Fruit fly (Drosophila melanogaster) whole organism, embryonic: Measurements from ENCODE around the gene HDAC4.

Source experiments
- Atf6 ChIP-seq: fragments of 200-800 bp; sonication (Bioruptor generic); IDR thresholded peaks from 2 replicates; pipeline ENCODE4 v1.3.6; 2022; ENCODE audit warnings: missing biosample characterization, missing genetic modification characterization
- B-H2 ChIP-seq: fragments of 200-800 bp; sonication (Bioruptor generic); optimal IDR thresholded peaks from 2 replicates; lab custom pipeline; 2018; ENCODE audit warnings: missing biosample characterization, mild to moderate bottlenecking, missing genetic modification characterization
- C15 ChIP-seq: fragments of 200-800 bp; sonication (Bioruptor generic); IDR thresholded peaks from 3 replicates; pipeline ENCODE4 v1.3.6; 2022; ENCODE audit warnings: missing biosample characterization, missing genetic modification characterization
- CG10321 ChIP-seq: fragments of 200-800 bp; sonication (Bioruptor generic); IDR thresholded peaks from 2 replicates; pipeline ENCODE4 v1.3.6; 2022; ENCODE audit warnings: missing biosample characterization, missing genetic modification characterization
- CG10431 ChIP-seq: fragments of 200-800 bp; sonication (Bioruptor generic); optimal IDR thresholded peaks from 3 replicates; lab custom pipeline; 2018; ENCODE audit warnings: missing biosample characterization, mild to moderate bottlenecking, missing genetic modification characterization
- CG10462 ChIP-seq: fragments of 200-800 bp; sonication (Bioruptor generic); optimal IDR thresholded peaks from 2 replicates; lab custom pipeline; 2016; ENCODE audit warnings: missing biosample characterization, missing genetic modification characterization
- CG11560 ChIP-seq: fragments of 200-800 bp; sonication (Bioruptor generic); IDR thresholded peaks from 3 replicates; pipeline ENCODE4 v1.3.6; 2022; ENCODE audit warnings: missing biosample characterization, missing genetic modification characterization
- CG1603 ChIP-seq: fragments of 200-800 bp; sonication (Bioruptor generic); optimal IDR thresholded peaks from 2 replicates; lab custom pipeline; 2019; ENCODE audit warnings: missing biosample characterization, mild to moderate bottlenecking, missing genetic modification characterization, moderate library complexity
- CG16863 ChIP-seq: fragments of 200-800 bp; sonication (Bioruptor generic); optimal IDR thresholded peaks from 3 replicates; lab custom pipeline; 2016; ENCODE audit warnings: missing biosample characterization, missing genetic modification characterization
- CG30431 ChIP-seq: fragments of 200-800 bp; sonication (Bioruptor generic); optimal IDR thresholded peaks from 2 replicates; lab custom pipeline; 2017; ENCODE audit warnings: missing biosample characterization, missing genetic modification characterization
- CG31365 ChIP-seq: fragments of 200-800 bp; sonication (Bioruptor generic); optimal IDR thresholded peaks from 2 replicates; lab custom pipeline; 2018; ENCODE audit warnings: missing biosample characterization, mild to moderate bottlenecking, missing genetic modification characterization
- CG32767 ChIP-seq: fragments of 200-800 bp; sonication (Bioruptor generic); IDR thresholded peaks from 2 replicates; pipeline ENCODE4 v1.3.6; 2022; ENCODE audit warnings: missing biosample characterization, missing genetic modification characterization
- CG4282 ChIP-seq: fragments of 200-800 bp; sonication (Bioruptor generic); optimal IDR thresholded peaks from 2 replicates; lab custom pipeline; 2016; ENCODE audit warnings: missing biosample characterization, missing genetic modification characterization
- CG5245 ChIP-seq: fragments of 200-800 bp; sonication (Bioruptor generic); optimal IDR thresholded peaks from 3 replicates; lab custom pipeline; 2016; ENCODE audit warnings: missing biosample characterization, missing genetic modification characterization
- CG5953 ChIP-seq: fragments of 200-800 bp; sonication (Bioruptor generic); IDR thresholded peaks from 2 replicates; pipeline ENCODE4 v1.3.6; 2022; ENCODE audit warnings: missing biosample characterization, missing genetic modification characterization
- CG8359 ChIP-seq: fragments of 200-800 bp; sonication (Bioruptor generic); optimal IDR thresholded peaks from 2 replicates; lab custom pipeline; 2017; ENCODE audit warnings: missing biosample characterization, mild to moderate bottlenecking, missing genetic modification characterization, borderline replicate concordance
- CG8478 ChIP-seq: fragments of >200 bp; optimal IDR thresholded peaks from 2 replicates; lab custom pipeline; 2018
- CG9932 ChIP-seq: fragments of 200-800 bp; sonication (Bioruptor generic); IDR thresholded peaks from 2 replicates; pipeline ENCODE4 v1.3.6; 2022; ENCODE audit warnings: missing biosample characterization, missing genetic modification characterization
- Dref ChIP-seq: fragments of 200-800 bp; sonication (Bioruptor generic); IDR thresholded peaks from 2 replicates; pipeline ENCODE4 v1.3.6; 2022; ENCODE audit warnings: missing biosample characterization, missing genetic modification characterization
- Ets97D ChIP-seq: fragments of 200-800 bp; sonication (Bioruptor generic); optimal IDR thresholded peaks from 3 replicates; lab custom pipeline; 2016; ENCODE audit warnings: missing biosample characterization, missing genetic modification characterization
- Fer1 ChIP-seq: fragments of 200-800 bp; sonication (Bioruptor generic); optimal IDR thresholded peaks from 2 replicates; lab custom pipeline; 2017; ENCODE audit warnings: missing biosample characterization, mild to moderate bottlenecking, missing genetic modification characterization
- GATAe ChIP-seq: fragments of 200-800 bp; sonication (Bioruptor generic); conservative IDR thresholded peaks from 2 replicates; pipeline ENCODE4 v1.3.6; 2022; ENCODE audit warnings: missing biosample characterization, missing genetic modification characterization
- Gsc ChIP-seq: fragments of 200-800 bp; sonication (Bioruptor generic); IDR thresholded peaks from 2 replicates; pipeline ENCODE4 v1.3.6; 2022; ENCODE audit warnings: missing biosample characterization, missing genetic modification characterization
- HLH54F ChIP-seq: fragments of 200-800 bp; sonication (Bioruptor generic); optimal IDR thresholded peaks from 3 replicates; lab custom pipeline; 2016; ENCODE audit warnings: missing biosample characterization, missing genetic modification characterization
- Lhr ChIP-seq: fragments of 200-800 bp; sonication (Bioruptor generic); optimal IDR thresholded peaks from 3 replicates; lab custom pipeline; 2017; ENCODE audit warnings: mild to moderate bottlenecking, missing biosample characterization, missing genetic modification reagents, missing genetic modification characterization
- MESR4 ChIP-seq: fragments of 200-800 bp; sonication (Bioruptor generic); optimal IDR thresholded peaks from 2 replicates; lab custom pipeline; 2018; ENCODE audit warnings: missing biosample characterization, mild to moderate bottlenecking, missing genetic modification characterization, moderate library complexity
- Mad ChIP-seq: fragments of 200-800 bp; sonication (Bioruptor generic); optimal IDR thresholded peaks from 2 replicates; lab custom pipeline; 2016; ENCODE audit warnings: missing biosample characterization, missing genetic modification characterization
- NFAT ChIP-seq: fragments of 200-800 bp; sonication (Bioruptor generic); IDR thresholded peaks from 2 replicates; pipeline ENCODE4 v1.3.6; 2022; ENCODE audit warnings: missing biosample characterization, missing genetic modification characterization
- Neu2 ChIP-seq: fragments of 200-800 bp; sonication (Bioruptor generic); optimal IDR thresholded peaks from 3 replicates; lab custom pipeline; 2016; ENCODE audit warnings: missing biosample characterization, missing genetic modification characterization, borderline replicate concordance
- Sry-δ ChIP-seq: fragments of 200-800 bp; sonication (Bioruptor generic); optimal IDR thresholded peaks from 2 replicates; lab custom pipeline; 2016; ENCODE audit warnings: missing biosample characterization, missing genetic modification characterization
- ac ChIP-seq: fragments of 200-800 bp; sonication (Bioruptor generic); optimal IDR thresholded peaks from 3 replicates; lab custom pipeline; 2017; ENCODE audit warnings: missing biosample characterization, mild to moderate bottlenecking, missing genetic modification characterization
- cas ChIP-seq: fragments of 200-800 bp; sonication (Bioruptor generic); IDR thresholded peaks from 2 replicates; pipeline ENCODE4 v1.3.6; 2022; ENCODE audit warnings: missing biosample characterization, missing genetic modification characterization
- chm ChIP-seq: fragments of 200-800 bp; sonication (Bioruptor generic); IDR thresholded peaks from 2 replicates; pipeline ENCODE4 v1.3.6; 2022; ENCODE audit warnings: missing biosample characterization, missing genetic modification characterization
- dati ChIP-seq: fragments of 200-800 bp; sonication (Bioruptor generic); IDR thresholded peaks from 2 replicates; pipeline ENCODE4 v1.3.6; 2022; ENCODE audit warnings: missing biosample characterization, missing genetic modification characterization
- disco-r ChIP-seq: fragments of 200-800 bp; sonication (Bioruptor generic); optimal IDR thresholded peaks from 2 replicates; lab custom pipeline; 2016; ENCODE audit warnings: missing biosample characterization, missing genetic modification characterization
- en ChIP-seq: fragments of 200-800 bp; sonication (Bioruptor generic); optimal IDR thresholded peaks from 2 replicates; lab custom pipeline; 2016; ENCODE audit warnings: missing biosample characterization, missing genetic modification characterization
- eyg ChIP-seq: fragments of 200-800 bp; sonication (Bioruptor generic); optimal IDR thresholded peaks from 3 replicates; lab custom pipeline; 2016; ENCODE audit warnings: missing biosample characterization, missing genetic modification characterization
- gcm2 ChIP-seq: fragments of 200-800 bp; sonication (Bioruptor generic); optimal IDR thresholded peaks from 2 replicates; lab custom pipeline; 2016; ENCODE audit warnings: missing biosample characterization, missing genetic modification characterization
- gsb ChIP-seq: fragments of 200-800 bp; sonication (Bioruptor generic); IDR thresholded peaks from 2 replicates; pipeline ENCODE4 v1.3.6; 2022; ENCODE audit warnings: missing biosample characterization, missing genetic modification characterization
- ind ChIP-seq: fragments of 200-800 bp; sonication (Bioruptor generic); optimal IDR thresholded peaks from 3 replicates; lab custom pipeline; 2016; ENCODE audit warnings: missing biosample characterization, missing genetic modification characterization
- insv ChIP-seq, 2 experiments: fragments of 200-800 bp; sonication (Bioruptor generic); optimal IDR thresholded peaks; 3 replicates each; lab custom pipeline; 2016 to 2018; ENCODE audit warnings: missing biosample characterization in 2 of 2, missing genetic modification characterization in 2 of 2
- klu ChIP-seq: fragments of 200-800 bp; sonication (Bioruptor generic); IDR thresholded peaks from 2 replicates; pipeline ENCODE4 v1.3.6; 2022; ENCODE audit warnings: missing biosample characterization, missing genetic modification characterization
- knrl ChIP-seq: fragments of 200-800 bp; sonication (Bioruptor generic); IDR thresholded peaks from 3 replicates; pipeline ENCODE4 v1.3.6; 2022; ENCODE audit warnings: missing biosample characterization, missing genetic modification characterization; ENCODE audit not compliant: partially characterized antibody
- maf-S ChIP-seq: fragments of 200-800 bp; sonication (Bioruptor generic); optimal IDR thresholded peaks from 2 replicates; lab custom pipeline; 2016; ENCODE audit warnings: missing biosample characterization, missing genetic modification characterization
- pan ChIP-seq, 4 experiments: fragments of >200 bp in 3 of 4; fragments of 200-800 bp in 1 of 4; sonication (Bioruptor generic) in 1 of 4; optimal IDR thresholded peaks in 3 of 4; IDR thresholded peaks in 1 of 4; 2 replicates each; pipeline versions ENCODE4 v1.3.6 to Lab custom; 2017 to 2022; ENCODE audit warnings: missing biosample characterization in 2 of 4, missing genetic modification characterization in 2 of 4, mixed read lengths in 1 of 4
- sima ChIP-seq: fragments of 200-800 bp; sonication (Bioruptor generic); optimal IDR thresholded peaks from 2 replicates; lab custom pipeline; 2016; ENCODE audit warnings: missing biosample characterization, missing genetic modification characterization
- tap ChIP-seq: fragments of 200-800 bp; optimal IDR thresholded peaks from 3 replicates; lab custom pipeline; 2019; ENCODE audit warnings: missing biosample characterization, mild to moderate bottlenecking, missing genetic modification characterization, moderate library complexity
- tin ChIP-seq: fragments of 200-800 bp; sonication (Bioruptor generic); optimal IDR thresholded peaks from 3 replicates; lab custom pipeline; 2016; ENCODE audit warnings: missing biosample characterization, missing genetic modification characterization
- tna ChIP-seq: fragments of 200-800 bp; sonication (Bioruptor generic); IDR thresholded peaks from 2 replicates; pipeline ENCODE4 v1.3.6; 2022; ENCODE audit warnings: missing biosample characterization, missing genetic modification characterization; ENCODE audit not compliant: partially characterized antibody
- vfl ChIP-seq: fragments of 200-800 bp; sonication (Bioruptor generic); optimal IDR thresholded peaks from 2 replicates; lab custom pipeline; 2016; ENCODE audit warnings: missing biosample characterization, missing genetic modification characterization
- zen ChIP-seq: fragments of 200-800 bp; sonication (Bioruptor generic); optimal IDR thresholded peaks from 3 replicates; lab custom pipeline; 2018; ENCODE audit warnings: missing biosample characterization, mild to moderate bottlenecking, missing genetic modification characterization, moderate library complexity

HDAC4 gene

DNA sequence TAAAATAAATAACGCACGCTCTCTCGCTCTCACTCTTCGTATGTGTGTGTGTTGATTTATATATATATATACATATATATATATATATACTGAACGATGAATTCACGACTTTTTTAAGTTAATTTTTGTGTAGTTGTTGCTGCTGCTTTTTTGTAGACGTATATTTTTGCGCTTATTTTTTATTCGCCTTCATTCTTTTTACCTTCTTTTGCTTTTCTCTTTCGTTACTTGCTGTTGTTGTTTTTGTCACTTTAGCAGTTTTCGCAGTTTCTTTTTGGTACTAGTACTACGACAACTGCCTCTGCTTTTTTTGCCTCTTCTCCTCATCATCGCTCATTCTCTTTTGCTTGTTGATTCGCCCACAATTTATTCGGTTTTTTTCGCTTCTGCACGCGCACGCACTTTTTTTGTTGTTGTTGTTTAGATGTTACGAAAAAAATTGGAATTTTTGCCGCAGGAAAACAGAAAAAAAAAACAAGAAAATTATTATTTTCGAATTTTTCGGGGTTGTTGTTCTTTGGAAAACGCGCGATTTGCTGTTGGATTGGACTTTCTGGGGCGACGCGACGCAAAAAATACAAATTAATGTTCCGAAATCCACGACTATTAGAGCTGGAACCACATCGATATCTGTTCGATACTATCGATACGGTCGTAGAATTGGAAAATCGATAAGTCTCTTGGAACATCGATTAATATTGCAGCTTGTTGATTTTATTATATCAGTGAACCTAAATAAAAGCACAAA lies at the start of gene HDAC4, which contains the start of gene CG15743 (continued):
- TF ChIP-seq Lhr (GFP tag; lab: Kevin White, UChicago) (no peak), pan (optimal IDR thresholded peaks at IDR 0.05; lab: Kevin White, UChicago) (no peak), pan (GFP tag; optimal IDR thresholded peaks at IDR 0.05 in 1 of 2, IDR thresholded peaks at IDR 0.05 in 1 of 2) (no peak), klu (no peak), knrl (GFP tag; lab: Robert Waterston, UW) (peak; percentile 89), Neu2 (GFP tag; lab: Kevin White, UChicago) (no peak), Dref (GFP tag; lab: Robert Waterston, UW) (peak; percentile 82), MESR4 (peak; percentile 34), Sry-δ (peak; percentile 93), disco-r (GFP tag; lab: Kevin White, UChicago) (no peak), vfl (GFP tag; lab: Kevin White, UChicago) (no peak), chm (GFP tag; lab: Robert Waterston, UW) (no peak), CG4282 (no peak), Atf6 (no peak), maf-S (no peak), Ets97D (GFP tag; lab: Kevin White, UChicago) (peak; percentile 31), CG10431 (GFP tag; lab: Kevin White, UChicago) (no peak), B-H2 (GFP tag; lab: Kevin White, UChicago) (no peak), tap (tag; lab: Kevin White, UChicago) (no peak), CG11560 (tag; lab: Robert Waterston, UW) (no peak), CG32767 (no peak), Gsc (GFP tag; lab: Robert Waterston, UW) (no peak), CG1603 (tag; lab: Kevin White, UChicago) (peak; percentile 19), ind (GFP tag; lab: Kevin White, UChicago) (no peak), insv (GFP tag; optimal IDR thresholded peaks at IDR 0.05; lab: Kevin White, UChicago) (peak in 1 of 2 experiments; percentile 85), ac (GFP tag; lab: Kevin White, UChicago) (no peak), HLH54F (GFP tag; lab: Kevin White, UChicago) (no peak), CG10462 (no peak), CG10321 (GFP tag; lab: Robert Waterston, UW) (no peak), Fer1 (no peak), CG8478 (lab: Kevin White, UChicago) (no peak), sima (GFP tag; lab: Kevin White, UChicago) (no peak), CG30431 (GFP tag; lab: Kevin White, UChicago) (no peak), CG9932 (GFP tag; lab: Robert Waterston, UW) (peak; percentile 18; the same call in 1 of the 2 replicates), GATAe (GFP tag; lab: Robert Waterston, UW) (no peak), CG31365 (no peak), CG16863 (GFP tag; lab: Kevin White, UChicago) (no peak), eyg (GFP tag; lab: Kevin White, UChicago) (no peak), CG8359 (GFP tag; lab: Kevin White, UChicago) (no peak), C15 (GFP tag; lab: Robert Waterston, UW) (no peak), dati (GFP tag; lab: Robert Waterston, UW) (no peak), zen (tag; lab: Kevin White, UChicago) (peak; percentile 1), en (GFP tag; lab: Kevin White, UChicago) (no peak), gsb (GFP tag; lab: Robert Waterston, UW) (no peak), CG5953 (GFP tag; lab: Robert Waterston, UW) (no peak), CG5245 (no peak), gcm2 (GFP tag; lab: Kevin White, UChicago) (no peak), cas (GFP tag; lab: Robert Waterston, UW) (no peak), tin (GFP tag; lab: Kevin White, UChicago) (no peak), Mad (GFP tag; lab: Kevin White, UChicago) (no peak), NFAT (GFP tag; lab: Robert Waterston, UW) (no peak), tna (GFP tag; lab: Robert Waterston, UW) (peak; percentile 83)
